Worm (Caenorhabditis elegans): Measurements from ENCODE around the gene nac-3.

nac-3 gene

DNA sequence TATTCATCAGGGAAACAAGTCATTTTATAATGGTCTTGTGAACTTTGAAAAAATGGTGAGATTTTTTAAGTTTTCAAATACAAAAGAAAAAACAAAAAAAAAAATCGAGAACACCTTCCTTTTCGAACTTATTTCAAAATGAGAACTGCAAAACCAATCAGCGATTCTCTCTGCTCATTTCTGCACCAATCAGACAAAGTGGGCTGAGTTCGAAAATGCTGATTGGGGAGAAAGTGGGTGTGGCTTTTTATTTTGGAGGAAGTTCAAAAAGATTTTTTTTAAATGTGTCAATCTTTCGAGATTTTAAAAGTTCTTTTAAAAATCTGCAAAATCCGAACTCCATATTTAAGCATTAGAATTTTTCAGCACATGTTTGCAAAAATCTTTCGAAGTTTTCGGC, 42.0 kb downstream of the nac-3 start:
- TF ChIP-seq ceh-9 (tag; optimal IDR thresholded peaks at IDR 0.05) (no peak), nfya-1 (tag; optimal IDR thresholded peaks at IDR 0.05) (peak; percentile 48)

DNA sequence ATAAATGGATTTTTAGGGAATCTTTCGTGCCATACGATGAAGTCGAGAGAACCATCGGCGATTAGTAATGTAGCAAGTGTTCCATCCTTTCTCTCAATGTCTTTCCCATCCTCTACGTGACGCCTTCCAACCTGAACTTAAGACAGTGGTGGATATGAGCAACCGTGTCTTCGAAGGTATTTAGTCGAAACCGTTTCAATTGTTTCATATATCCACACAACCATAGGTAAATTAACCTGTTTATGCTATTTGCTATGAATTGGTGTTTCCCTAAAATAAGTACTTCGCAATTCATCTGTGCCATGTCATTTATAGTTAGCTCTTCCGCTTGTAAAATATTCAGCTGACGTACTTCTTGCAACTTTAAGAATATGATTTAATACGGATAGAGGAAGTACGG, 43.3 kb downstream of the nac-3 start:
- TF ChIP-seq ceh-6 (GFP tag; optimal IDR thresholded peaks at IDR 0.05) (no peak), rnt-1 (tag; optimal IDR thresholded peaks at IDR 0.05) (no peak), hlh-30 (tag; optimal IDR thresholded peaks at IDR 0.05; ENCODE audit: insufficient read depth) (no peak), ceh-30 (tag; optimal IDR thresholded peaks at IDR 0.05) (no peak), che-1 (tag; optimal IDR thresholded peaks at IDR 0.05) (no peak), sox-2 (GFP tag; IDR thresholded peaks at IDR 0.05) (no peak), pat-9 (tag; optimal IDR thresholded peaks at IDR 0.05) (no peak), dmd-4 (tag; optimal IDR thresholded peaks at IDR 0.05; ENCODE audit: borderline replicate concordance) (no peak), npax-4 (tag; optimal IDR thresholded peaks at IDR 0.05) (no peak), ama-1 (optimal IDR thresholded peaks at IDR 0.05) (no peak), C08G9.2 (tag; optimal IDR thresholded peaks at IDR 0.05) (no peak), pha-4 (tag; optimal IDR thresholded peaks at IDR 0.05) (no peak), hlh-15 (tag; optimal IDR thresholded peaks at IDR 0.05) (no peak)

DNA sequence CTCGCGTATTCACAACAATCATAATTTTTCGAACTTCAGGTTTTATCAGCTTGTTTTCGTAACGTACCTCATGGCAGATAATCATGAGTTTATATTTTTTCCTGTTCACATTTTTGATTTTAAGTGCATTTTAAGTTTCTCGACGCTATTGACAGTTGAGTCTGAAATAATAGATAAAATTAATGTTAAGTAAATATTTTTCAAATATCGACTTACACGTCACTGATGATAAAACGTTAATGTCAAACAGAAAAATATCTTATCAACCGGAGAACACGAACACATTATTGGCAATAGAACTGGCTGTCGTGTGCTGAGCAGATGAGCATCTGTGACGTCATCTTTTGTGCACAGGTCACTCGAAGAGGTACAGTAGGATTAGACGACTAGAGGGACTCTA, 44.2 kb downstream of the nac-3 start:
- TF ChIP-seq eyg-1 (tag; optimal IDR thresholded peaks at IDR 0.05) (no peak), elt-2 (tag; optimal IDR thresholded peaks at IDR 0.05) (peak; percentile 82), unc-42 (tag; optimal IDR thresholded peaks at IDR 0.05) (no peak)

DNA sequence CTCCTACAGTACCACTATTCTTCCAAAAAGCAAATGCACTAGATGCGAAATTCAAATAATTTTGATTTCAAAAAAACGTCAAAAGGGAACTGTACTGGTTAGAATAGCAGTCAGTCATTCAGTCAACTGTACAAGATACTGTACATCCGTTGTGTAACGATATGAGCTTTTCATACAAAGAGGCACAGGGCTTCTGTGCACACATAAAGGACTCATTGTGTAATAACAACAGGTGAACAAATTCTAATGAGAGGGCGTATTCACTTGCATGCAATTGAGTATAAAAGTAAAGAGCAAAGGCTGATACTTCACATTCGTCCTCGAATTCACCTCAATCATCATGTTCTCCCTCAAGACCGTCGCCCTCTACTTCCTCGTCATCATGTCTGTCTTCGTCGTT, 44.8 kb downstream of the nac-3 start, which contains the start of gene dod-6:
Gene dod-6 (plus strand): TSS at position 301 of the 400 bp plus-strand sequence.
- no peak for TF ChIP-seq nfya-1 (tag; optimal IDR thresholded peaks at IDR 0.05)
- no peak for TF ChIP-seq ceh-31 (tag; optimal IDR thresholded peaks at IDR 0.05)
- TF ChIP-seq pax-1 (tag; optimal IDR thresholded peaks at IDR 0.05) = no peak
- no peak for TF ChIP-seq eyg-1 (tag; optimal IDR thresholded peaks at IDR 0.05)
- no peak for TF ChIP-seq ceh-19 (GFP tag; optimal IDR thresholded peaks at IDR 0.05)
- no peak for TF ChIP-seq C08G9.2 (tag; optimal IDR thresholded peaks at IDR 0.05)
- no peak for TF ChIP-seq dmd-4 (tag; optimal IDR thresholded peaks at IDR 0.05; ENCODE audit: borderline replicate concordance)
- no peak for TF ChIP-seq fkh-6 (tag; optimal IDR thresholded peaks at IDR 0.05)
- no peak for TF ChIP-seq pha-4 (tag; optimal IDR thresholded peaks at IDR 0.05)
- TF ChIP-seq ceh-30 (tag; optimal IDR thresholded peaks at IDR 0.05) = no peak
- TF ChIP-seq ceh-48 (tag; optimal IDR thresholded peaks at IDR 0.05) = no peak
- no peak for TF ChIP-seq hlh-30 (tag; optimal IDR thresholded peaks at IDR 0.05; ENCODE audit: insufficient read depth)
- no peak for TF ChIP-seq gmeb-2 (tag; optimal IDR thresholded peaks at IDR 0.05)
- TF ChIP-seq syd-9 (tag; optimal IDR thresholded peaks at IDR 0.05) = no peak
- TF ChIP-seq hlh-6 (tag; optimal IDR thresholded peaks at IDR 0.05) = no peak
- TF ChIP-seq K02D7.2 (tag; optimal IDR thresholded peaks at IDR 0.05) = no peak
- TF ChIP-seq nhr-11 (tag; optimal IDR thresholded peaks at IDR 0.05) = no peak
- no peak for TF ChIP-seq pat-9 (tag; optimal IDR thresholded peaks at IDR 0.05)
- no peak for TF ChIP-seq ets-4 (tag; optimal IDR thresholded peaks at IDR 0.05)

DNA sequence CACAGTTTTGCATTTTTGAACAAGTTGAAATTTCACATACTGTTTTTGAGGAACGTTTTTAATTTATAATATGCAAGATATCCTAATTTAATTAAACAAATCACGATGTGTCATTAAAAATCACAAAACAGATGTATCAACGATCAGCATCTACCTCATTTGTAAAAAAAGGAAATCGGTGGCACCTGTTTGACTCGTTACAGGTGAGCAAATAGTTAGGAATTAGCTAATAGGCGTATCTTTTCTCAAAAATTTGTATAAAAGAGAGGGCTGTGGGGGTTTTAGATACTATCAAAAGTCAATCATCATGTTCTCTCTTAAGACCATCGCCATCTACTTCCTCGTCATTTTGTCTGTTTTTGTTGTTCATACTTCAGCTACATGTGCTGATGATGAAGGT, 46.5 kb downstream of the nac-3 start, which contains the start of gene T20G5.8:
Gene T20G5.8 (plus strand): TSS at position 301 of the 400 bp plus-strand sequence.
- no peak for TF ChIP-seq pax-1 (tag; optimal IDR thresholded peaks at IDR 0.05)
- no peak for TF ChIP-seq K02D7.2 (tag; optimal IDR thresholded peaks at IDR 0.05)
- no peak for TF ChIP-seq hlh-30 (tag; optimal IDR thresholded peaks at IDR 0.05; ENCODE audit: insufficient read depth)
- no peak for TF ChIP-seq npax-4 (tag; optimal IDR thresholded peaks at IDR 0.05)
- no peak for TF ChIP-seq ceh-14 (tag; optimal IDR thresholded peaks at IDR 0.05)
- TF ChIP-seq syd-9 (tag; optimal IDR thresholded peaks at IDR 0.05) = no peak
- no peak for TF ChIP-seq ceh-19 (GFP tag; optimal IDR thresholded peaks at IDR 0.05)
- no peak for TF ChIP-seq odd-2 (tag; optimal IDR thresholded peaks at IDR 0.05)
- TF ChIP-seq tbx-2 (tag; optimal IDR thresholded peaks at IDR 0.05) = no peak
- no peak for TF ChIP-seq K09A11.1 (tag; optimal IDR thresholded peaks at IDR 0.05; ENCODE audit: insufficient read depth)
- no peak for TF ChIP-seq ceh-22 (tag; optimal IDR thresholded peaks at IDR 0.05)
- no peak for TF ChIP-seq unc-3 (GFP tag; conservative IDR thresholded peaks at IDR 0.05)
- no peak for TF ChIP-seq unc-3 (tag; optimal IDR thresholded peaks at IDR 0.05)
- TF ChIP-seq elt-4 (tag; optimal IDR thresholded peaks at IDR 0.05) = no peak
- no peak for TF ChIP-seq lim-6 (tag; optimal IDR thresholded peaks at IDR 0.05)
- TF ChIP-seq unc-42 (tag; optimal IDR thresholded peaks at IDR 0.05) = no peak
- TF ChIP-seq Y22D7AL.16 (tag; optimal IDR thresholded peaks at IDR 0.05) = no peak
- TF ChIP-seq che-1 (tag; optimal IDR thresholded peaks at IDR 0.05) = no peak
- TF ChIP-seq hlh-6 (tag; optimal IDR thresholded peaks at IDR 0.05) = no peak
- TF ChIP-seq fax-1 (tag; optimal IDR thresholded peaks at IDR 0.05) = no peak
